Fruit fly (Drosophila melanogaster): Measurements from ENCODE around the gene robo2.

dm6 chr2L:1420287-1420686, at the start of gene robo2:
- TF ChIP-seq CG7101 (tag; optimal IDR thresholded peaks at IDR 0.05) (no peak), Clk (GFP tag; optimal IDR thresholded peaks at IDR 0.05) (no peak), CG11617 (GFP tag; optimal IDR thresholded peaks at IDR 0.05) (no peak)

Measured in whole organism, adult.